Worm (Caenorhabditis elegans) whole organism, young adult: ENCODE results near the gene nhr-282.
"Not testable (repeated sequence)": the region's sequence is repeated elsewhere in the genome, so short reads cannot be mapped to it uniquely, and the experiment has no call there.

Source experiments
- B0019.2 ChIP-seq: fragments of 200-800 bp; sonication (Bioruptor generic); conservative IDR thresholded peaks from 2 replicates; pipeline ENCODE4 v1.3.6; 2022; ENCODE audit warnings: missing genetic modification reagents, missing genetic modification characterization, missing compliant biosample characterization
- B0035.1 ChIP-seq: sonication (generic microtip); optimal IDR thresholded peaks from 2 replicates; lab custom pipeline; 2016; ENCODE audit warnings: missing genetic modification characterization, mild to moderate bottlenecking, missing compliant biosample characterization, missing genotype, missing genetic modification reagents
- B0336.3 ChIP-seq: fragments of 200-800 bp; sonication (Bioruptor generic); IDR thresholded peaks from 2 replicates; pipeline ENCODE4 v1.3.6; 2022; ENCODE audit warnings: missing genetic modification characterization, missing compliant biosample characterization
- C06A6.2 ChIP-seq: fragments of 200-800 bp; sonication (Bioruptor generic); conservative IDR thresholded peaks from 2 replicates; pipeline ENCODE4 v1.3.6; 2022; ENCODE audit warnings: missing genetic modification characterization, missing compliant biosample characterization
- C17E4.6 ChIP-seq: fragments of 200-800 bp; sonication (Bioruptor generic); IDR thresholded peaks from 2 replicates; pipeline ENCODE4 v1.3.6; 2022; ENCODE audit warnings: missing genetic modification reagents, missing genetic modification characterization, missing compliant biosample characterization
- D2030.7 ChIP-seq: fragments of 200-800 bp; sonication (Bioruptor generic); IDR thresholded peaks from 2 replicates; pipeline ENCODE4 v1.3.6; 2022; ENCODE audit warnings: missing genetic modification reagents, missing genetic modification characterization, missing compliant biosample characterization
- F23B12.7 ChIP-seq: sonication (generic microtip); optimal IDR thresholded peaks from 2 replicates; lab custom pipeline; 2017; ENCODE audit warnings: missing genetic modification characterization, mild to moderate bottlenecking, missing compliant biosample characterization, antibody characterized with exemption, moderate library complexity; ENCODE audit not compliant: insufficient read depth
- F33H1.4 ChIP-seq: fragments of 200-800 bp; sonication (Bioruptor generic); IDR thresholded peaks from 2 replicates; pipeline ENCODE4 v1.3.6; 2022; ENCODE audit warnings: missing genetic modification reagents, missing genetic modification characterization, missing compliant biosample characterization
- F57A8.1 ChIP-seq: fragments of 200-800 bp; sonication (Bioruptor generic); optimal IDR thresholded peaks from 2 replicates; lab custom pipeline; 2018; ENCODE audit warnings: mild to moderate bottlenecking, missing genetic modification characterization, moderate library complexity, missing compliant biosample characterization
- F57C9.4 ChIP-seq: sonication (generic microtip); optimal IDR thresholded peaks from 2 replicates; lab custom pipeline; 2017; ENCODE audit warnings: mild to moderate bottlenecking, missing genetic modification characterization, missing compliant biosample characterization
- Y53G8AR.9 ChIP-seq: fragments of 200-800 bp; sonication (Bioruptor generic); conservative IDR thresholded peaks from 2 replicates; pipeline ENCODE4 v1.3.6; 2022; ENCODE audit warnings: missing genetic modification reagents, missing genetic modification characterization, missing compliant biosample characterization
- ZK185.1 ChIP-seq: sonication (generic microtip); optimal IDR thresholded peaks from 2 replicates; lab custom pipeline; 2016; ENCODE audit warnings: mild to moderate bottlenecking, missing genetic modification characterization, missing compliant biosample characterization; ENCODE audit not compliant: poor library complexity, severe bottlenecking
- atf-7 ChIP-seq: sonication (generic microtip); optimal IDR thresholded peaks from 2 replicates; lab custom pipeline; 2017; ENCODE audit warnings: mild to moderate bottlenecking, missing genetic modification characterization, missing compliant biosample characterization
- attf-3 ChIP-seq: fragments of 200-800 bp; sonication (Bioruptor generic); conservative IDR thresholded peaks from 2 replicates; pipeline ENCODE4 v1.3.6; 2022; ENCODE audit warnings: missing genetic modification reagents, missing genetic modification characterization, missing compliant biosample characterization
- attf-5 ChIP-seq: fragments of 200-800 bp; sonication (Bioruptor generic); optimal IDR thresholded peaks from 2 replicates; lab custom pipeline; 2018; ENCODE audit warnings: mild to moderate bottlenecking, missing genetic modification characterization, missing compliant biosample characterization
- cebp-1 ChIP-seq, 2 experiments: fragments of 200-800 bp in 1 of 2; sonication (Bioruptor generic) in 1 of 2; sonication (generic microtip) in 1 of 2; IDR thresholded peaks in 1 of 2; optimal IDR thresholded peaks in 1 of 2; 2 replicates each; pipeline versions ENCODE4 v1.3.6 to Lab custom; 2017 to 2022; ENCODE audit warnings: missing compliant biosample characterization in 2 of 2, missing genetic modification characterization in 2 of 2, mild to moderate bottlenecking in 1 of 2, missing genetic modification reagents in 1 of 2, moderate library complexity in 1 of 2
- cebp-2 ChIP-seq: fragments of 200-800 bp; sonication (Bioruptor generic); IDR thresholded peaks from 2 replicates; pipeline ENCODE4 v1.3.6; 2022; ENCODE audit warnings: missing genetic modification characterization, missing compliant biosample characterization
- ceh-58 ChIP-seq: fragments of 200-800 bp; sonication (Bioruptor generic); IDR thresholded peaks from 2 replicates; pipeline ENCODE4 v1.3.6; 2022; ENCODE audit warnings: missing genetic modification characterization, missing compliant biosample characterization
- chd-7 ChIP-seq: sonication (generic microtip); optimal IDR thresholded peaks from 2 replicates; lab custom pipeline; 2016; ENCODE audit warnings: mild to moderate bottlenecking, missing genetic modification characterization, moderate library complexity, missing compliant biosample characterization
- die-1 ChIP-seq: sonication (generic microtip); optimal IDR thresholded peaks from 2 replicates; lab custom pipeline; 2016; ENCODE audit warnings: missing genotype, mild to moderate bottlenecking, missing genetic modification characterization, missing compliant biosample characterization
- efl-1 ChIP-seq: fragments of 150-350 bp; optimal IDR thresholded peaks from 2 replicates; lab custom pipeline; 2014; ENCODE audit warnings: missing biosample characterization, missing genetic modification reagents, missing genetic modification characterization
- egl-18 ChIP-seq: fragments of 200-800 bp; sonication (Bioruptor generic); IDR thresholded peaks from 2 replicates; pipeline ENCODE4 v1.3.6; 2022; ENCODE audit warnings: missing genetic modification reagents, missing genetic modification characterization, missing compliant biosample characterization
- ekl-4 ChIP-seq: fragments of 200-800 bp; sonication (Bioruptor generic); IDR thresholded peaks from 2 replicates; pipeline ENCODE4 v1.3.6; 2022; ENCODE audit warnings: missing genetic modification reagents, missing genetic modification characterization, missing compliant biosample characterization
- gei-17 ChIP-seq: fragments of 200-800 bp; sonication (Bioruptor generic); optimal IDR thresholded peaks from 2 replicates; lab custom pipeline; 2018; ENCODE audit warnings: mild to moderate bottlenecking, missing genetic modification characterization, missing compliant biosample characterization
- him-1 ChIP-seq: sonication (generic microtip); optimal IDR thresholded peaks from 2 replicates; lab custom pipeline; 2016; ENCODE audit warnings: missing genotype, missing genetic modification reagents, missing genetic modification characterization, missing compliant biosample characterization
- hlh-26 ChIP-seq: fragments of 200-800 bp; sonication (Bioruptor generic); conservative IDR thresholded peaks from 2 replicates; pipeline ENCODE4 v1.3.6; 2022; ENCODE audit warnings: missing genetic modification reagents, missing genetic modification characterization, missing compliant biosample characterization
- hmg-1.2 ChIP-seq: fragments of 200-800 bp; sonication (Bioruptor generic); IDR thresholded peaks from 2 replicates; pipeline ENCODE4 v1.3.6; 2022; ENCODE audit warnings: missing genetic modification reagents, missing genetic modification characterization, missing compliant biosample characterization
- hmg-20 ChIP-seq: fragments of 200-800 bp; sonication (Bioruptor generic); IDR thresholded peaks from 2 replicates; pipeline ENCODE4 v1.3.6; 2022; ENCODE audit warnings: missing genetic modification reagents, missing genetic modification characterization, missing compliant biosample characterization
- hsf-1 ChIP-seq: fragments of 200-800 bp; sonication (Bioruptor generic); IDR thresholded peaks from 2 replicates; pipeline ENCODE4 v1.3.6; 2022; ENCODE audit warnings: missing genetic modification reagents, missing genetic modification characterization, missing compliant biosample characterization
- lag-1 ChIP-seq: fragments of 200-800 bp; sonication (Bioruptor generic); IDR thresholded peaks from 2 replicates; pipeline ENCODE4 v1.3.6; 2022; ENCODE audit warnings: missing genetic modification reagents, missing genetic modification characterization, missing compliant biosample characterization
- lin-54 ChIP-seq: fragments of 200-800 bp; sonication (Bioruptor generic); optimal IDR thresholded peaks from 2 replicates; lab custom pipeline; 2018; ENCODE audit warnings: mild to moderate bottlenecking, missing genetic modification characterization, missing compliant biosample characterization
- madf-3 ChIP-seq: fragments of 200-800 bp; sonication (Bioruptor generic); IDR thresholded peaks from 2 replicates; pipeline ENCODE4 v1.3.6; 2022; ENCODE audit warnings: missing genetic modification reagents, missing genetic modification characterization, missing compliant biosample characterization
- madf-6 ChIP-seq: fragments of 200-800 bp; sonication (Bioruptor generic); IDR thresholded peaks from 2 replicates; pipeline ENCODE4 v1.3.6; 2022; ENCODE audit warnings: missing genetic modification reagents, missing genetic modification characterization, missing compliant biosample characterization
- mcd-1 ChIP-seq: fragments of 200-800 bp; sonication (Bioruptor generic); IDR thresholded peaks from 2 replicates; pipeline ENCODE4 v1.3.6; 2022; ENCODE audit warnings: missing genetic modification reagents, missing genetic modification characterization, missing compliant biosample characterization
- mes-4 ChIP-seq: sonication (generic microtip); optimal IDR thresholded peaks from 2 replicates; lab custom pipeline; 2016; ENCODE audit warnings: missing genotype, missing genetic modification characterization, missing compliant biosample characterization
- nfyb-1 ChIP-seq: fragments of 200-800 bp; sonication (Bioruptor generic); IDR thresholded peaks from 2 replicates; pipeline ENCODE4 v1.3.6; 2022; ENCODE audit warnings: missing genetic modification reagents, missing genetic modification characterization, missing compliant biosample characterization
- nhr-120 ChIP-seq: fragments of 200-800 bp; sonication (Bioruptor generic); IDR thresholded peaks from 2 replicates; pipeline ENCODE4 v1.3.6; 2022; ENCODE audit warnings: missing genetic modification characterization, missing compliant biosample characterization
- nhr-90 ChIP-seq: sonication (generic microtip); optimal IDR thresholded peaks from 2 replicates; lab custom pipeline; 2016; ENCODE audit warnings: missing genotype, mild to moderate bottlenecking, missing genetic modification characterization, missing compliant biosample characterization
- pbrm-1 ChIP-seq: fragments of 200-800 bp; sonication (Bioruptor generic); IDR thresholded peaks from 2 replicates; pipeline ENCODE4 v1.3.6; 2022; ENCODE audit warnings: missing genetic modification reagents, missing genetic modification characterization, missing compliant biosample characterization
- pha-4 ChIP-seq: fragments of 150-350 bp; sonication (generic microtip); optimal IDR thresholded peaks from 2 replicates; lab custom pipeline; 2014; ENCODE audit warnings: missing biosample characterization, missing genetic modification reagents, missing genetic modification characterization
- rcor-1 ChIP-seq: fragments of 200-800 bp; sonication (Bioruptor generic); IDR thresholded peaks from 2 replicates; pipeline ENCODE4 v1.3.6; 2022; ENCODE audit warnings: missing genetic modification reagents, missing genetic modification characterization, missing compliant biosample characterization
- repo-1 ChIP-seq: sonication (generic microtip); optimal IDR thresholded peaks from 2 replicates; lab custom pipeline; 2017; ENCODE audit warnings: mild to moderate bottlenecking, missing genetic modification characterization, missing compliant biosample characterization
- tbp1 ChIP-seq: fragments of 200-800 bp; sonication (Bioruptor generic); optimal IDR thresholded peaks from 2 replicates; lab custom pipeline; 2018; ENCODE audit warnings: mild to moderate bottlenecking, missing genetic modification characterization, missing compliant biosample characterization
- unc-130 ChIP-seq: sonication (generic microtip); optimal IDR thresholded peaks from 2 replicates; lab custom pipeline; 2016; ENCODE audit warnings: missing genetic modification reagents, missing genetic modification characterization, missing compliant biosample characterization
- xnd-1 ChIP-seq: sonication (generic microtip); optimal IDR thresholded peaks from 2 replicates; lab custom pipeline; 2016; ENCODE audit warnings: missing genotype, missing genetic modification reagents, missing genetic modification characterization, missing compliant biosample characterization
- ztf-18 ChIP-seq: sonication (generic microtip); optimal IDR thresholded peaks from 2 replicates; lab custom pipeline; 2016; ENCODE audit warnings: missing genotype, mild to moderate bottlenecking, missing genetic modification characterization, missing compliant biosample characterization
- ztf-26 ChIP-seq: sonication (generic microtip); optimal IDR thresholded peaks from 2 replicates; lab custom pipeline; 2017; ENCODE audit warnings: missing genetic modification characterization, missing compliant biosample characterization

nhr-282 gene

ce11 chrV:15766122-15766594 lies 45.9 kb upstream of the nhr-282 start, which contains the start of the genes haf-3 and F57A10.2 (continued):
- TF ChIP-seq nfyb-1 (GFP tag; lab: Robert Waterston, UW) (peak; percentile 92), madf-3 (GFP tag; lab: Robert Waterston, UW) (peak; percentile 81; the same call in 1 of the 2 replicates), F23B12.7 (tag; lab: Kevin White, UChicago) (peak; percentile 86), ztf-18 (tag; lab: Kevin White, UChicago) (peak; percentile 98), repo-1 (peak; percentile 70), hsf-1 (GFP tag; lab: Robert Waterston, UW) (peak; percentile 82), xnd-1 (tag; lab: Kevin White, UChicago) (peak; percentile 56), F57A8.1 (no peak), ZK185.1 (tag; lab: Kevin White, UChicago) (peak; percentile 75), lag-1 (GFP tag; lab: Robert Waterston, UW) (no peak), mcd-1 (GFP tag; lab: Robert Waterston, UW) (peak; percentile 92), chd-7 (tag; lab: Kevin White, UChicago) (peak; percentile 38), rcor-1 (GFP tag; lab: Robert Waterston, UW) (peak; percentile 90), attf-5 (peak; percentile 50), attf-3 (GFP tag; lab: Robert Waterston, UW) (peak; percentile 70), B0035.1 (tag; lab: Kevin White, UChicago) (no peak), Y53G8AR.9 (GFP tag; lab: Robert Waterston, UW) (peak; percentile 91), pha-4 (peak; percentile 86), tbp1 (GFP tag; lab: Kevin White, UChicago) (peak; percentile 72), hmg-20 (GFP tag; lab: Robert Waterston, UW) (peak; percentile 75; the same call in 1 of the 2 replicates), C06A6.2 (GFP tag; lab: Robert Waterston, UW) (peak; percentile 75), unc-130 (GFP tag; lab: Kevin White, UChicago) (no peak), atf-7 (tag; lab: Kevin White, UChicago) (peak; percentile 55), gei-17 (GFP tag; lab: Kevin White, UChicago) (peak; percentile 48), hlh-26 (GFP tag; lab: Robert Waterston, UW) (no peak), lin-54 (peak; percentile 99), B0336.3 (GFP tag; lab: Robert Waterston, UW) (peak; percentile 86), F57C9.4 (tag; lab: Kevin White, UChicago) (no peak), efl-1 (peak; percentile 90), hmg-1.2 (GFP tag; lab: Robert Waterston, UW) (peak; percentile 57), C17E4.6 (no peak), ztf-26 (tag; lab: Kevin White, UChicago) (peak; percentile 51), ekl-4 (GFP tag; lab: Robert Waterston, UW) (peak; percentile 82), him-1 (tag; lab: Kevin White, UChicago) (peak; percentile 65)

DNA sequence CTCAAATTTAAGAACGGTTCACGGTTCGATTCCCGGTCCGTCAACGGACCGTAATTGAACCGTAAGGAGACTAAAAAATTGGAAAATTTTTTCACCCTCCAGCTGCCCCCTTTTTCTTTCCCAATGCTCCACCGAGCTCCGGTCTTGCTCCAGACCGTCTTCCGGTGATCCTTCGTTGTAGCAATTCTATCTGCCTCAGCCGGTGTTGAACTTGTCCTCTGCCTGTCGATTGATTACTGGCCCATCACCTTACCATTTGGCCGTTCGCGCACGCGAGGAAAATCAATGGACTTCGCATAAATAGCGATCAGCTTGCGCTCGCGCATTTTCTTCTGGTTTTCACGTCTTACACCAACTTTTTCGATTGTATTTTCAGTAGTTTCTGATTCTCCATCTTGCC lies 44.7 kb upstream of the nhr-282 start:
- TF ChIP-seq attf-3 (GFP tag; lab: Robert Waterston, UW) (0 out of 2 replicates have a peak, but pooled peaks have one; percentile 35), D2030.7 (peak; percentile 89), rcor-1 (GFP tag; lab: Robert Waterston, UW) (peak; percentile 80), cebp-2 (peak; percentile 94; the same call in 1 of the 2 replicates), madf-6 (GFP tag; lab: Robert Waterston, UW) (peak; percentile 79), tbp1 (GFP tag; lab: Kevin White, UChicago) (peak; percentile 82), die-1 (tag; lab: Kevin White, UChicago) (peak; percentile 28), pbrm-1 (GFP tag; lab: Robert Waterston, UW) (peak; percentile 76), nhr-90 (tag; lab: Kevin White, UChicago) (peak; percentile 19), nfyb-1 (GFP tag; lab: Robert Waterston, UW) (peak; percentile 87), mes-4 (tag; lab: Kevin White, UChicago) (peak; percentile 22), B0019.2 (GFP tag; lab: Robert Waterston, UW) (peak; percentile 53), F33H1.4 (GFP tag; lab: Robert Waterston, UW) (peak; percentile 27; the same call in 1 of the 2 replicates), Y53G8AR.9 (GFP tag; lab: Robert Waterston, UW) (peak; percentile 84), nhr-120 (GFP tag; lab: Robert Waterston, UW) (peak; percentile 86; the same call in 1 of the 2 replicates), ceh-58 (peak; percentile 91), C17E4.6 (peak; percentile 84), cebp-1 (GFP tag; IDR thresholded peaks at IDR 0.05; lab: Robert Waterston, UW) (peak; percentile 59), egl-18 (0 out of 2 replicates have a peak, but pooled peaks have one; percentile 29)
- TF ChIP-seq cebp-1 (tag; optimal IDR thresholded peaks at IDR 0.05; lab: Kevin White, UChicago), result not testable (repeated sequence)
